Worm (Caenorhabditis elegans) whole organism, young adult: Measurements from ENCODE around the gene icln-1.

Experiments
- B0261.1 ChIP-seq: sonication (generic microtip); optimal IDR thresholded peaks from 2 replicates; lab custom pipeline; 2016; ENCODE audit warnings: mild to moderate bottlenecking, missing genetic modification characterization, moderate library complexity, missing compliant biosample characterization
- F49E8.2 ChIP-seq: sonication (generic microtip); optimal IDR thresholded peaks from 3 replicates; lab custom pipeline; 2017; ENCODE audit warnings: missing genetic modification characterization, mild to moderate bottlenecking, missing compliant biosample characterization, antibody characterized with exemption, moderate library complexity; ENCODE audit not compliant: insufficient read depth
- dpl-1 ChIP-seq: fragments of 150-350 bp; optimal IDR thresholded peaks from 2 replicates; lab custom pipeline; 2014; ENCODE audit warnings: missing biosample characterization, missing genetic modification reagents, missing genetic modification characterization
- hlh-12 ChIP-seq: sonication (generic microtip); optimal IDR thresholded peaks from 2 replicates; lab custom pipeline; 2016; ENCODE audit warnings: missing genetic modification characterization, missing compliant biosample characterization
- nhr-120 ChIP-seq: fragments of 200-800 bp; sonication (Bioruptor generic); IDR thresholded peaks from 2 replicates; pipeline ENCODE4 v1.3.6; 2022; ENCODE audit warnings: missing genetic modification characterization, missing compliant biosample characterization
- tlf-1 ChIP-seq: fragments of 200-800 bp; sonication (Bioruptor generic); optimal IDR thresholded peaks from 2 replicates; lab custom pipeline; 2018; ENCODE audit warnings: mild to moderate bottlenecking, missing genetic modification characterization, missing compliant biosample characterization

- TF ChIP-seq hlh-12 (tag; lab: Kevin White, UChicago) = no peak
- peak; percentile 60 for TF ChIP-seq F49E8.2 (tag; lab: Kevin White, UChicago)
- TF ChIP-seq nhr-120 = no peak
- no peak for TF ChIP-seq B0261.1 (tag; lab: Kevin White, UChicago)
- TF ChIP-seq tlf-1 (GFP tag; lab: Kevin White, UChicago) = no peak
- TF ChIP-seq dpl-1 (GFP tag; lab: Kevin White, UChicago) = no peak
Observed at ce11 chrIV:9096160-9096879, 867 bp upstream of the icln-1 start, which contains the start of the genes znf-706 and cpna-3.
